Worm (Caenorhabditis elegans): ENCODE results near the gene nspf-1.

Gene nspf-1

ce11 chrII:2700229-2700628 lies 12.8 kb downstream of the nspf-1 start, which contains the start of gene sri-61:
sri-61 (minus strand) TSS chrII:2700329.
- TF ChIP-seq hlh-1 (tag; optimal IDR thresholded peaks at IDR 0.05), result no peak
- no peak for TF ChIP-seq unc-120 (tag; optimal IDR thresholded peaks at IDR 0.05; ENCODE audit: poor library complexity, severe bottlenecking)
- no peak for TF ChIP-seq mls-2 (tag; optimal IDR thresholded peaks at IDR 0.05)
- TF ChIP-seq ceh-39 (tag; optimal IDR thresholded peaks at IDR 0.05), result no peak
- TF ChIP-seq bed-3 (GFP tag; optimal IDR thresholded peaks at IDR 0.05), result no peak
- TF ChIP-seq ces-1 (GFP tag; optimal IDR thresholded peaks at IDR 0.05), result no peak
- no peak for TF ChIP-seq nhr-2 (tag; optimal IDR thresholded peaks at IDR 0.05)
- no peak for TF ChIP-seq zip-8 (tag; optimal IDR thresholded peaks at IDR 0.05)
- no peak for TF ChIP-seq flh-1 (GFP tag; optimal IDR thresholded peaks at IDR 0.05)
- no peak for TF ChIP-seq drap-1 (GFP tag; optimal IDR thresholded peaks at IDR 0.05)
- TF ChIP-seq unc-39 (tag; optimal IDR thresholded peaks at IDR 0.05), result no peak
- no peak for TF ChIP-seq mep-1 (tag; optimal IDR thresholded peaks at IDR 0.05)
- TF ChIP-seq mab-5 (tag; optimal IDR thresholded peaks at IDR 0.05), result no peak
- no peak for TF ChIP-seq ztf-11 (tag; optimal IDR thresholded peaks at IDR 0.05)
- no peak for TF ChIP-seq ham-2 (GFP tag; optimal IDR thresholded peaks at IDR 0.05)
- no peak for TF ChIP-seq nhr-237 (tag; optimal IDR thresholded peaks at IDR 0.05)
- no peak for TF ChIP-seq snpc-4 (tag; optimal IDR thresholded peaks at IDR 0.05)

- TF ChIP-seq blmp-1 (tag; optimal IDR thresholded peaks at IDR 0.05), result no peak
Measured at ce11 chrII:2702757-2703156, 15.3 kb downstream of the nspf-1 start, which contains the start of gene sri-60. sri-60 (minus strand) TSS chrII:2702857.

ce11 chrII:2705200-2705599 lies 17.8 kb downstream of the nspf-1 start, which contains the start of gene srh-128:
srh-128 (minus strand) TSS chrII:2705300.
- TF ChIP-seq mab-5 (tag; optimal IDR thresholded peaks at IDR 0.05), result no peak
- no peak for TF ChIP-seq zip-8 (tag; optimal IDR thresholded peaks at IDR 0.05)
- TF ChIP-seq flh-1 (GFP tag; optimal IDR thresholded peaks at IDR 0.05), result no peak
- TF ChIP-seq ztf-11 (tag; optimal IDR thresholded peaks at IDR 0.05), result no peak
- no peak for TF ChIP-seq M03D4.4 (tag; optimal IDR thresholded peaks at IDR 0.05)
- TF ChIP-seq lin-32 (GFP tag; optimal IDR thresholded peaks at IDR 0.05), result no peak
- TF ChIP-seq drap-1 (GFP tag; optimal IDR thresholded peaks at IDR 0.05), result no peak
- TF ChIP-seq elt-3 (tag; optimal IDR thresholded peaks at IDR 0.05), result no peak
- TF ChIP-seq ceh-83 (GFP tag; optimal IDR thresholded peaks at IDR 0.05), result no peak
- no peak for TF ChIP-seq mls-2 (tag; optimal IDR thresholded peaks at IDR 0.05)
- no peak for TF ChIP-seq sem-2 (GFP tag; optimal IDR thresholded peaks at IDR 0.05)
- TF ChIP-seq nhr-76 (tag; optimal IDR thresholded peaks at IDR 0.05), result no peak

ce11 chrII:2707872-2708271 lies 20.4 kb downstream of the nspf-1 start, which contains the start of gene Y47G7B.2:
Y47G7B.2 (minus strand) TSS chrII:2708014.
- no peak for TF ChIP-seq mab-5 (tag; optimal IDR thresholded peaks at IDR 0.05)
- TF ChIP-seq bed-3 (GFP tag; optimal IDR thresholded peaks at IDR 0.05), result no peak

- TF ChIP-seq mab-5 (tag; optimal IDR thresholded peaks at IDR 0.05) (no peak), mep-1 (tag; optimal IDR thresholded peaks at IDR 0.05) (no peak), unc-120 (tag; optimal IDR thresholded peaks at IDR 0.05; ENCODE audit: poor library complexity, severe bottlenecking) (no peak), bed-3 (GFP tag; optimal IDR thresholded peaks at IDR 0.05) (no peak), ceh-43 (GFP tag; optimal IDR thresholded peaks at IDR 0.05) (no peak)
Measured at ce11 chrII:2709942-2710341, 22.5 kb downstream of the nspf-1 start, which contains the start of gene T05A8.1. T05A8.1 (minus strand) TSS chrII:2710042.

ce11 chrII:2710919-2711318 lies 23.5 kb downstream of the nspf-1 start, which contains the start of gene T05A8.2:
T05A8.2 (minus strand) TSS chrII:2711019.
- TF ChIP-seq nhr-237 (tag; optimal IDR thresholded peaks at IDR 0.05), result no peak

ce11 chrII:2717335-2717734 lies 29.9 kb downstream of the nspf-1 start, which contains the start of gene T05A8.3:
T05A8.3 (minus strand) TSS chrII:2717435.
- TF ChIP-seq cnd-1 (tag; optimal IDR thresholded peaks at IDR 0.05) (no peak), nhr-12 (tag; optimal IDR thresholded peaks at IDR 0.05) (no peak), flh-1 (GFP tag; optimal IDR thresholded peaks at IDR 0.05) (no peak), bed-3 (GFP tag; optimal IDR thresholded peaks at IDR 0.05) (no peak), mab-5 (tag; optimal IDR thresholded peaks at IDR 0.05) (no peak), ceh-39 (tag; optimal IDR thresholded peaks at IDR 0.05) (no peak), nhr-76 (tag; optimal IDR thresholded peaks at IDR 0.05) (no peak), ceh-43 (GFP tag; optimal IDR thresholded peaks at IDR 0.05) (no peak), nhr-28 (tag; optimal IDR thresholded peaks at IDR 0.05) (no peak), unc-39 (tag; optimal IDR thresholded peaks at IDR 0.05) (no peak), unc-62 (GFP tag; optimal IDR thresholded peaks at IDR 0.05) (no peak)
